Worm (Caenorhabditis elegans) whole organism, L1 larva: ENCODE data around the gene T14B4.19.

Experiments used
- C16A3.4 ChIP-seq: fragments of 150-350 bp; optimal IDR thresholded peaks from 2 replicates; lab custom pipeline; 2014; ENCODE audit warnings: missing biosample characterization, missing genetic modification characterization
- C34B4.2 ChIP-seq: sonication (generic microtip); optimal IDR thresholded peaks from 2 replicates; lab custom pipeline; 2017; ENCODE audit warnings: mild to moderate bottlenecking, missing genetic modification characterization, missing compliant biosample characterization
- F16B12.6 ChIP-seq: fragments of 150-350 bp; optimal IDR thresholded peaks from 2 replicates; lab custom pipeline; 2014; ENCODE audit warnings: missing biosample characterization, missing genetic modification characterization
- alr-1 ChIP-seq: fragments of 200-800 bp; sonication (Bioruptor generic); optimal IDR thresholded peaks from 2 replicates; lab custom pipeline; 2018; ENCODE audit warnings: borderline replicate concordance, mild to moderate bottlenecking, missing genetic modification characterization, missing compliant biosample characterization
- aly-2 ChIP-seq: fragments of 150-350 bp; optimal IDR thresholded peaks from 2 replicates; lab custom pipeline; 2014; ENCODE audit warnings: missing biosample characterization, missing genetic modification characterization
- ama-1 ChIP-seq: fragments of 150-350 bp; optimal IDR thresholded peaks from 2 replicates; lab custom pipeline; 2014
- blmp-1 ChIP-seq: fragments of 150-350 bp; optimal IDR thresholded peaks from 2 replicates; lab custom pipeline; 2014; ENCODE audit warnings: missing biosample characterization, missing genetic modification characterization
- ceh-88 ChIP-seq: fragments of 200-800 bp; sonication (Bioruptor generic); IDR thresholded peaks from 2 replicates; pipeline ENCODE4 v1.3.6; 2022; ENCODE audit warnings: missing genetic modification characterization, missing compliant biosample characterization
- ces-1 ChIP-seq: fragments of 150-350 bp; optimal IDR thresholded peaks from 2 replicates; lab custom pipeline; 2014; ENCODE audit warnings: missing biosample characterization, missing genetic modification reagents, missing genetic modification characterization
- dpl-1 ChIP-seq, 3 experiments: fragments of 150-350 bp in 2 of 3; sonication (generic microtip) in 1 of 3; optimal IDR thresholded peaks; 2 replicates each; lab custom pipeline; 2014 to 2017; ENCODE audit warnings: missing biosample characterization in 3 of 3, missing genetic modification characterization in 3 of 3, missing genetic modification reagents in 3 of 3
- dsc-1 ChIP-seq: sonication (generic microtip); optimal IDR thresholded peaks from 2 replicates; lab custom pipeline; 2016; ENCODE audit warnings: mild to moderate bottlenecking, missing genetic modification characterization, missing compliant biosample characterization
- efl-1 ChIP-seq, 4 experiments: fragments of 150-350 bp; optimal IDR thresholded peaks in 3 of 4; peaks in 1 of 4; 1 replicate in 1 of 4; 2 replicates in 3 of 4; lab custom pipeline; 2014; ENCODE audit warnings: missing biosample characterization in 2 of 4, missing genetic modification characterization in 2 of 4, missing genetic modification reagents in 2 of 4
- egl-13 ChIP-seq: sonication (generic microtip); optimal IDR thresholded peaks from 2 replicates; lab custom pipeline; 2016; ENCODE audit warnings: missing genotype, missing genetic modification reagents, missing genetic modification characterization, missing compliant biosample characterization
- egl-27 ChIP-seq, 2 experiments: fragments of 150-350 bp in 1 of 2; sonication (generic microtip); optimal IDR thresholded peaks; 3 replicates each; lab custom pipeline; 2017 to 2018; ENCODE audit warnings: missing biosample characterization in 2 of 2, missing genetic modification characterization in 2 of 2, missing genetic modification reagents in 2 of 2
- elt-3 ChIP-seq, 6 experiments: fragments of 150-350 bp in 1 of 6; sonication (generic microtip); optimal IDR thresholded peaks; 2 replicates each; lab custom pipeline; 2017 to 2018; ENCODE audit warnings: missing biosample characterization in 6 of 6, missing genetic modification characterization in 6 of 6, inconsistent platforms in 1 of 6
- ets-5 ChIP-seq: fragments of 200-800 bp; sonication (Bioruptor generic); IDR thresholded peaks from 2 replicates; pipeline ENCODE4 v1.3.6; 2022; ENCODE audit warnings: missing genetic modification characterization, missing compliant biosample characterization
- fkh-4 ChIP-seq: sonication (generic microtip); optimal IDR thresholded peaks from 2 replicates; lab custom pipeline; 2016; ENCODE audit warnings: missing compliant biosample characterization, missing genetic modification characterization, borderline replicate concordance
- fkh-8 ChIP-seq: sonication (generic microtip); optimal IDR thresholded peaks from 2 replicates; lab custom pipeline; 2016; ENCODE audit warnings: mild to moderate bottlenecking, missing genetic modification characterization, missing compliant biosample characterization
- hlh-17 ChIP-seq: fragments of 200-800 bp; sonication (Bioruptor generic); optimal IDR thresholded peaks from 2 replicates; lab custom pipeline; 2018; ENCODE audit warnings: missing genetic modification characterization, mild to moderate bottlenecking, missing compliant biosample characterization, moderate library complexity, borderline replicate concordance
- hlh-4 ChIP-seq: sonication (generic microtip); optimal IDR thresholded peaks from 2 replicates; lab custom pipeline; 2016; ENCODE audit warnings: mild to moderate bottlenecking, missing genetic modification characterization, missing compliant biosample characterization
- irx-1 ChIP-seq: sonication (generic microtip); optimal IDR thresholded peaks from 2 replicates; lab custom pipeline; 2016; ENCODE audit warnings: missing genetic modification characterization, missing compliant biosample characterization
- jun-1 ChIP-seq: fragments of 150-350 bp; optimal IDR thresholded peaks from 2 replicates; lab custom pipeline; 2014; ENCODE audit warnings: missing biosample characterization, missing genetic modification reagents, missing genetic modification characterization
- lin-13 ChIP-seq: fragments of 150-350 bp; optimal IDR thresholded peaks from 2 replicates; lab custom pipeline; 2014; ENCODE audit warnings: missing biosample characterization, missing genetic modification reagents, missing genetic modification characterization
- lin-14 ChIP-seq: fragments of 200-800 bp; sonication (Bioruptor generic); optimal IDR thresholded peaks from 2 replicates; lab custom pipeline; 2018; ENCODE audit warnings: mild to moderate bottlenecking, missing genetic modification characterization, moderate library complexity, missing compliant biosample characterization
- lin-35 ChIP-seq, 2 experiments: fragments of 150-350 bp; optimal IDR thresholded peaks; 2 replicates each; lab custom pipeline; 2014; ENCODE audit warnings: missing biosample characterization in 2 of 2, missing genetic modification characterization in 2 of 2, missing genetic modification reagents in 2 of 2
- lin-39 ChIP-seq: fragments of 150-350 bp; optimal IDR thresholded peaks from 2 replicates; lab custom pipeline; 2014; ENCODE audit warnings: missing biosample characterization, missing genetic modification reagents, missing genetic modification characterization
- lir-3 ChIP-seq: sonication (generic microtip); optimal IDR thresholded peaks from 2 replicates; lab custom pipeline; 2016; ENCODE audit warnings: mild to moderate bottlenecking, missing genetic modification characterization, moderate library complexity, missing compliant biosample characterization; ENCODE audit not compliant: poor library complexity
- lsy-2 ChIP-seq, 2 experiments: fragments of 150-350 bp; optimal IDR thresholded peaks; 2 replicates each; lab custom pipeline; 2014; ENCODE audit warnings: missing biosample characterization in 2 of 2, missing genetic modification characterization in 2 of 2
- mdl-1 ChIP-seq, 2 experiments: fragments of 150-350 bp; optimal IDR thresholded peaks; 2 replicates each; lab custom pipeline; 2014 to 2017; ENCODE audit warnings: missing biosample characterization in 2 of 2, missing genetic modification characterization in 2 of 2, inconsistent platforms in 1 of 2
- nhr-11 ChIP-seq: fragments of 150-350 bp; optimal IDR thresholded peaks from 2 replicates; lab custom pipeline; 2014; ENCODE audit warnings: missing biosample characterization, missing genetic modification characterization
- nhr-20 ChIP-seq: sonication (generic microtip); optimal IDR thresholded peaks from 2 replicates; lab custom pipeline; 2016; ENCODE audit warnings: mild to moderate bottlenecking, missing genetic modification characterization, missing compliant biosample characterization
- nhr-47 ChIP-seq: sonication (generic microtip); optimal IDR thresholded peaks from 2 replicates; lab custom pipeline; 2016; ENCODE audit warnings: mild to moderate bottlenecking, missing genetic modification characterization, moderate library complexity, missing compliant biosample characterization
- nhr-71 ChIP-seq: sonication (generic microtip); optimal IDR thresholded peaks from 2 replicates; lab custom pipeline; 2016; ENCODE audit warnings: mild to moderate bottlenecking, missing genetic modification characterization, moderate library complexity, missing compliant biosample characterization
- nhr-76 ChIP-seq: sonication (generic microtip); optimal IDR thresholded peaks from 2 replicates; lab custom pipeline; 2017; ENCODE audit warnings: missing biosample characterization, missing genetic modification characterization
- nhr-85 ChIP-seq: sonication (generic microtip); peaks from one replicate; lab custom pipeline; 2016; ENCODE audit warnings: missing genetic modification characterization, inconsistent platforms, missing compliant biosample characterization
- nhr-90 ChIP-seq: sonication (generic microtip); optimal IDR thresholded peaks from 2 replicates; lab custom pipeline; 2016; ENCODE audit warnings: mild to moderate bottlenecking, missing genetic modification characterization, missing compliant biosample characterization; ENCODE audit not compliant: poor library complexity
- pag-3 ChIP-seq: sonication (generic microtip); optimal IDR thresholded peaks from 2 replicates; lab custom pipeline; 2017; ENCODE audit warnings: missing genetic modification characterization, mild to moderate bottlenecking, missing compliant biosample characterization, antibody characterized with exemption, borderline replicate concordance; ENCODE audit not compliant: insufficient read depth
- pax-3 ChIP-seq: fragments of 200-800 bp; sonication (Bioruptor generic); optimal IDR thresholded peaks from 2 replicates; lab custom pipeline; 2018; ENCODE audit warnings: mild to moderate bottlenecking, missing genetic modification characterization, moderate library complexity, missing compliant biosample characterization
- pqm-1 ChIP-seq: sonication (generic microtip); optimal IDR thresholded peaks from 3 replicates; lab custom pipeline; 2017; ENCODE audit warnings: missing biosample characterization, missing genetic modification characterization
- rnt-1 ChIP-seq: sonication (generic microtip); optimal IDR thresholded peaks from 2 replicates; lab custom pipeline; 2016; ENCODE audit warnings: mild to moderate bottlenecking, missing genetic modification characterization, moderate library complexity, missing compliant biosample characterization
- snu-23 ChIP-seq: sonication (generic microtip); optimal IDR thresholded peaks from 2 replicates; lab custom pipeline; 2016; ENCODE audit warnings: missing genetic modification characterization, missing compliant biosample characterization
- sptf-1 ChIP-seq: fragments of 150-350 bp; optimal IDR thresholded peaks from 2 replicates; lab custom pipeline; 2014; ENCODE audit warnings: missing biosample characterization, missing genetic modification characterization
- tbx-2 ChIP-seq: sonication (generic microtip); optimal IDR thresholded peaks from 2 replicates; lab custom pipeline; 2016; ENCODE audit warnings: missing genetic modification characterization, missing compliant biosample characterization
- unc-130 ChIP-seq: fragments of 150-350 bp; optimal IDR thresholded peaks from 2 replicates; lab custom pipeline; 2017; ENCODE audit warnings: missing biosample characterization, missing genetic modification characterization, inconsistent platforms
- unc-30 ChIP-seq: sonication (generic microtip); optimal IDR thresholded peaks from 2 replicates; lab custom pipeline; 2017; ENCODE audit warnings: missing biosample characterization, missing genetic modification characterization
- unc-86 ChIP-seq: sonication (generic microtip); optimal IDR thresholded peaks from 2 replicates; lab custom pipeline; 2016; ENCODE audit warnings: missing genetic modification characterization, missing compliant biosample characterization
- xbp-1 ChIP-seq: sonication (generic microtip); optimal IDR thresholded peaks from 2 replicates; lab custom pipeline; 2016; ENCODE audit warnings: missing genetic modification characterization, missing compliant biosample characterization
- zip-4 ChIP-seq: fragments of 200-800 bp; sonication (Bioruptor generic); optimal IDR thresholded peaks from 2 replicates; lab custom pipeline; 2018; ENCODE audit warnings: mild to moderate bottlenecking, missing genetic modification characterization, moderate library complexity, missing compliant biosample characterization
- ztf-11 ChIP-seq, 2 experiments: sonication (generic microtip); optimal IDR thresholded peaks; 2 replicates each; lab custom pipeline; 2016 to 2017; ENCODE audit warnings: missing genetic modification characterization in 2 of 2, missing biosample characterization in 1 of 2, missing compliant biosample characterization in 1 of 2
- ztf-4 ChIP-seq: fragments of 150-350 bp; optimal IDR thresholded peaks from 2 replicates; lab custom pipeline; 2014; ENCODE audit warnings: missing biosample characterization, missing genetic modification characterization

Gene T14B4.19

DNA sequence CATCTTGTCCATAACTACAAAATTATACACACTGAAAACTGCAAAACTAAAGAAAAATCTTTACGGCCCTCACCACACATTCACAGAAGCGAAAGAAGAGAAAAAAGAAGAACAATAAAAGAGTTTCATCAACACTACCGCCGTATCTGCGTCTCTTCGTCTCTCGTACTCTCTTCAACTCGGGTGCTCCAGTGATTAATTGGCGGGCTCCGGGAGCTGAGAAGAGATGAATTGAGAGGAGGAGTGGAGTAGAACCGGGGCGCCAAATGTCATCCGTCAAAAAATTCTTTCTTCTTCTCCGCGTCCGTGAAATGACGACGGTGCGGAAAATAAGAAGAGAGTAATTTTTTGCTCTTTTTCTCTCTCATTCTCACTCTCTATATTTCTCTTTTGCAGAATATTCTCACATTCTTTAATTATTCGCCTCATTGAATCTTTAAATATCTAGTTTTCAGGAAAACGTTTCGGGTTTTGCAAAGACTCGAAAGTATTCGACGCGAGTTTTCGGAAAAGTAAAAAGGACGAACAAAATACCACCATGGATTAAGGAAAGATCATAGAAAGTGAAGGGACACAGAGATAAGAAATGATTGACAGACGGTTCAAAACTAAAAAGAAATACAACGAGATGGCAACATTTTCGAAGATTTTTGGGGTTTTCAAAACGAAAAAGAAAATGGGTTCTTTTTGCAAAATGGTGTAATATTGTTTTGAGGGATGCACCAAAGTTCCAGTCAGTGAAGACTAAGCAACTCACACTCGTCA, 5.1 kb downstream of the T14B4.19 start:
- TF ChIP-seq pax-3 (tag; lab: Kevin White, UChicago) = no peak
- TF ChIP-seq jun-1 = no peak
- TF ChIP-seq xbp-1 (tag; lab: Kevin White, UChicago) = no peak
- peak; percentile 3 for TF ChIP-seq lin-13 (GFP tag; lab: Kevin White, UChicago)
- TF ChIP-seq dsc-1 = peak; percentile 61
- TF ChIP-seq unc-130 = peak; percentile 50
- peak; percentile 85 for TF ChIP-seq rnt-1 (tag; lab: Kevin White, UChicago)
- TF ChIP-seq aly-2 (tag; lab: Kevin White, UChicago) = no peak
- TF ChIP-seq mdl-1 (tag; optimal IDR thresholded peaks at IDR 0.05; lab: Kevin White, UChicago) = no peak
- peak; percentile 92 for TF ChIP-seq lin-14 (GFP tag; lab: Kevin White, UChicago)
- TF ChIP-seq dpl-1 (GFP tag; optimal IDR thresholded peaks at IDR 0.05; lab: Kevin White, UChicago) = no peak
- no peak for TF ChIP-seq nhr-76
- peak in 1 of 2 experiments; percentile 11 for TF ChIP-seq efl-1 (optimal IDR thresholded peaks at IDR 0.05; lab: Kevin White, UChicago)
- peak in 1 of 2 experiments; percentile 59 for TF ChIP-seq efl-1 (GFP tag; optimal IDR thresholded peaks at IDR 0.05 in 1 of 2; lab: Kevin White, UChicago)
- TF ChIP-seq unc-86 (tag; lab: Kevin White, UChicago) = peak; percentile 5
- no peak for TF ChIP-seq pqm-1 (tag; lab: Kevin White, UChicago)
- peak; percentile 5 for TF ChIP-seq irx-1 (tag; lab: Kevin White, UChicago)
- TF ChIP-seq egl-27 (tag; optimal IDR thresholded peaks at IDR 0.05; lab: Kevin White, UChicago) = no peak
- TF ChIP-seq hlh-17 = no peak
- no peak for TF ChIP-seq fkh-8
- TF ChIP-seq egl-13 (tag; lab: Kevin White, UChicago) = no peak
- peak; percentile 28 for TF ChIP-seq snu-23 (GFP tag; lab: Kevin White, UChicago)
- TF ChIP-seq ceh-88 (GFP tag; lab: Robert Waterston, UW) = no peak
- peak in 1 of 2 experiments; percentile 33 for TF ChIP-seq lsy-2 (tag; optimal IDR thresholded peaks at IDR 0.05; lab: Kevin White, UChicago)
- TF ChIP-seq ets-5 (GFP tag; lab: Robert Waterston, UW) = no peak
- no peak for TF ChIP-seq fkh-4 (tag; lab: Kevin White, UChicago)
- TF ChIP-seq pag-3 (tag; lab: Kevin White, UChicago) = no peak
- no peak for TF ChIP-seq nhr-11
- peak; percentile 49 for TF ChIP-seq tbx-2 (tag; lab: Kevin White, UChicago)
- TF ChIP-seq nhr-20 (tag; lab: Kevin White, UChicago) = peak; percentile 3
- TF ChIP-seq lir-3 (tag; lab: Kevin White, UChicago) = no peak
- TF ChIP-seq lin-35 (GFP tag; optimal IDR thresholded peaks at IDR 0.05; lab: Kevin White, UChicago) = peak in 1 of 2 experiments; percentile 2
- peak; percentile 24 for TF ChIP-seq nhr-47
- no peak for TF ChIP-seq zip-4 (GFP tag; lab: Kevin White, UChicago)
- no peak for TF ChIP-seq C16A3.4
- TF ChIP-seq hlh-4 (tag; lab: Kevin White, UChicago) = no peak
- TF ChIP-seq nhr-90 = no peak
- no peak for TF ChIP-seq ces-1
- TF ChIP-seq lin-39 (tag; lab: Kevin White, UChicago) = peak; percentile 85
- TF ChIP-seq nhr-71 = peak; percentile 74
- TF ChIP-seq nhr-85 (tag; lab: Kevin White, UChicago) = no peak
- TF ChIP-seq ztf-4 (tag; lab: Kevin White, UChicago) = no peak
- TF ChIP-seq blmp-1 (tag; lab: Kevin White, UChicago) = peak; percentile 61
- TF ChIP-seq F16B12.6 (tag; lab: Kevin White, UChicago) = no peak
- TF ChIP-seq C34B4.2 (tag; lab: Kevin White, UChicago) = no peak
- no peak for TF ChIP-seq elt-3 (tag; optimal IDR thresholded peaks at IDR 0.05; lab: Kevin White, UChicago)
- no peak for TF ChIP-seq unc-30 (tag; lab: Kevin White, UChicago)
- no peak for TF ChIP-seq sptf-1
- no peak for TF ChIP-seq alr-1
- TF ChIP-seq ama-1 (lab: Kevin White, UChicago) = no peak
- no peak for TF ChIP-seq ztf-11 (tag; optimal IDR thresholded peaks at IDR 0.05; lab: Kevin White, UChicago)
